Worm (Caenorhabditis elegans): ENCODE measurements around the gene C09E10.3.

C09E10.3 gene

DNA sequence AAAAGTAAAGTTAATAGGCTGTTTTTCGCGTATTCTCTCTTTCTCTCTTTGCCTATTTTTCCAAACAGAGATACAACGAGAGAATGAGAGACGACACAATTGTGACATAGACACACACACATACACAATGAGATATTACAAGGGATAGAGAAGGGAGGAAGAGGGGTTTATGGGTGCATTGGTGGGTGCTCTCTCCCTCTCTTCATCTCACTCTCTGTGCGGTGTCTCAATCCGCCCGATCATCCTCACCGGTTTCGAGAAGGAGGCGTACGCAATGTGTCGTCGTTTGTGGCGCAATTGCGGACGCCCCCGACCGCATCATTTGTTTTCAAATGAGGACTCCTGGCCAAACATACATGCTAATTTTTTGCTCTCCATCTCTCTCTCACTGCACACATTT lies 41.7 kb downstream of the C09E10.3 start (continued):
- TF ChIP-seq ZK185.1 (tag; optimal IDR thresholded peaks at IDR 0.05; ENCODE audit: poor library complexity, severe bottlenecking) (peak; percentile 37), snpc-1.1 (tag; optimal IDR thresholded peaks at IDR 0.05; ENCODE audit: insufficient read depth) (no peak), gei-17 (GFP tag; optimal IDR thresholded peaks at IDR 0.05) (peak; percentile 71), fkh-3 (tag; optimal IDR thresholded peaks at IDR 0.05) (no peak), atf-7 (tag; optimal IDR thresholded peaks at IDR 0.05) (peak; percentile 20), dpff-1 (tag; optimal IDR thresholded peaks at IDR 0.05) (no peak), Y67H2A.10 (GFP tag; conservative IDR thresholded peaks at IDR 0.05) (no peak), akir-1 (GFP tag; optimal IDR thresholded peaks at IDR 0.05) (peak; percentile 53), hsf-1 (GFP tag; IDR thresholded peaks at IDR 0.05) (0 out of 2 replicates have a peak, but pooled peaks have one; percentile 42), let-607 (tag; optimal IDR thresholded peaks at IDR 0.05) (peak in 1 of 2 experiments; percentile 28), hmg-20 (GFP tag; IDR thresholded peaks at IDR 0.05) (peak; percentile 63), attf-5 (GFP tag; optimal IDR thresholded peaks at IDR 0.05) (peak; percentile 80), hmg-1.2 (GFP tag; IDR thresholded peaks at IDR 0.05) (peak; percentile 61), lsl-1 (GFP tag; optimal IDR thresholded peaks at IDR 0.05) (no peak), D2030.7 (GFP tag; IDR thresholded peaks at IDR 0.05) (no peak), attf-3 (GFP tag; conservative IDR thresholded peaks at IDR 0.05) (peak; percentile 63; the same call in 1 of the 2 replicates), C06A6.2 (GFP tag; conservative IDR thresholded peaks at IDR 0.05) (peak; percentile 59), ceh-100 (GFP tag; IDR thresholded peaks at IDR 0.05) (peak; percentile 43; the same call in 1 of the 2 replicates), K12H6.12 (tag; optimal IDR thresholded peaks at IDR 0.05) (peak; percentile 97), ztf-6 (GFP tag; IDR thresholded peaks at IDR 0.05) (0 out of 2 replicates have a peak, but pooled peaks have one; percentile 41)

DNA sequence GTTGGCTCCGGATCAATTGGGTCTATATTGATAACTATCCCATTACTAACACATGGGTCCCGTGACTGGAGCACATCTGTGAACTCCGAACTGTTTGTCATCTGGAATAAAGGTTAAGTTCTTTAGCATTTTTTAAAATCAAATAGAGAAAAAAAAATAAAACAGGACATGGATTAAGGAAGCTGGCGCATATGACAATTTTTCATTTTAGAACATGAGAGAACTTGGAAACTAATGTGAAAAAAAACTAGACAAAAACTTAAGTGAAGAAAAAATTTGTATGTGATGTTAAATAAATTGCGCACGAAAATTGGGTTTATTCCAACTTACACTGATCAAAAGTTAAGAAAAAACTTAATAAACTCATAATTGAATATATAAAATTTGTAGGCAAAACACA lies 42.4 kb downstream of the C09E10.3 start, which contains the start of gene sms-2:
sms-2 (minus strand) TSS at position 101 of the 400 bp plus-strand sequence.
- TF ChIP-seq ztf-28 (GFP tag; IDR thresholded peaks at IDR 0.05): no peak
- no peak for TF ChIP-seq F39B2.1 (GFP tag; IDR thresholded peaks at IDR 0.05)
- TF ChIP-seq somi-1 (GFP tag; optimal IDR thresholded peaks at IDR 0.05): no peak
- no peak for TF ChIP-seq ztf-25 (GFP tag; IDR thresholded peaks at IDR 0.05)
- TF ChIP-seq tbx-9 (tag; optimal IDR thresholded peaks at IDR 0.05; ENCODE audit: borderline replicate concordance): no peak
- TF ChIP-seq nfya-1 (tag; optimal IDR thresholded peaks at IDR 0.05; ENCODE audit: borderline replicate concordance, insufficient read depth): no peak

DNA sequence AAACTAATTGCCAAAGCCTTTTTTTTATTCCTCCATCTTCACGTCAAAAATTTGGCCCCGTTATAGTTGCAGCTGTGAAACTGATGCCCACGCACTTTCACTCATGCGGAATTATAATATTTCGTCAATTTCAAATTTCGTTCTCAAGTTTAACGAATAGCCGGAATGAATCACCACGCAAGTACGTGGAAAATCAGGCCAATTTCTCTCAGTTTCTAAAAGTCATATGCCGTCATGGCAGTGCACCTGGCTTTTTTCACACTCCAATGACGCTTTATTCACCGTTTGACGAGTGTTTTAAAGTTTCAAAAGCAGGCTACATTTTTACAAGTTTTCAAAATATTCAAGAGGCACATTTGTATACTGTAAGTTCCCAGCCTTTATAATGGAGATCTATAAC lies 43.3 kb downstream of the C09E10.3 start:
- TF ChIP-seq fkh-3 (tag; optimal IDR thresholded peaks at IDR 0.05) (no peak), F52B5.7 (tag; optimal IDR thresholded peaks at IDR 0.05) (no peak), Y79H2A.3 (GFP tag; conservative IDR thresholded peaks at IDR 0.05) (no peak)

DNA sequence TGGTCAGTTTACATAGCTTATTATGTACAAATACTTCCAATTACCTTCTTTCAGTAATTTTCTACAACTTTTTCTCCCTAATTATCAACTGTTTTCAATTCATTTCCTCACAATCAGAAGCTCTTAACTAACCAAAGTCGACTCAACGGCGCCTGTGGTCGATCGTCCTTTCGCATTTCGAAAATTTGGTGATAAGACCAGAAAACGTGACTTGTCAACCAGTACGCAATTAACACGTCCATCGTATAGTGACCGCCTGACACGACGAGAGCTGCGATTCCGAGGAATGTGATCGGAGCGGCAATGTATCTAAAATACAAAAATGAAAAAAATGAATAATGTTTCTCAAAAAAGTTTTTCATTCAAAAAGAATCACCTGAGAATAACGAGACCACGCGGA lies 45.5 kb downstream of the C09E10.3 start:
- TF ChIP-seq cebp-1 (GFP tag; IDR thresholded peaks at IDR 0.05): peak; percentile 21; the same call in 1 of the 2 replicates
- TF ChIP-seq cebp-1 (tag; optimal IDR thresholded peaks at IDR 0.05): peak; percentile 37
- peak in 1 of 2 experiments; percentile 45 for TF ChIP-seq let-607 (tag; optimal IDR thresholded peaks at IDR 0.05)
- peak; percentile 52 for TF ChIP-seq dox-1 (GFP tag; IDR thresholded peaks at IDR 0.05)
- no peak for TF ChIP-seq ztf-25 (GFP tag; IDR thresholded peaks at IDR 0.05)
- peak; percentile 88 for TF ChIP-seq nhr-80 (tag; optimal IDR thresholded peaks at IDR 0.05)
- TF ChIP-seq egl-44 (GFP tag; IDR thresholded peaks at IDR 0.05): 0 out of 2 replicates have a peak, but pooled peaks have one; percentile 24
- TF ChIP-seq let-526 (GFP tag; IDR thresholded peaks at IDR 0.05): no peak
- TF ChIP-seq egl-18 (GFP tag; IDR thresholded peaks at IDR 0.05): no peak

Measured in whole organism, young adult.